Worm (Caenorhabditis elegans) whole organism, L3 larva: Measurements from ENCODE around the gene wee-1.1.

Experiments
- R02D3.7 ChIP-seq: fragments of 150-350 bp; optimal IDR thresholded peaks from 2 replicates; lab custom pipeline; 2014; ENCODE audit warnings: missing biosample characterization, missing genetic modification characterization
- ZK546.5 ChIP-seq: sonication (generic microtip); optimal IDR thresholded peaks from 2 replicates; lab custom pipeline; 2017; ENCODE audit warnings: missing biosample characterization, missing genetic modification characterization
- aly-2 ChIP-seq: fragments of 150-350 bp; optimal IDR thresholded peaks from 2 replicates; lab custom pipeline; 2014; ENCODE audit warnings: missing biosample characterization, missing genetic modification characterization
- ama-1 ChIP-seq: fragments of 150-350 bp; optimal IDR thresholded peaks from 2 replicates; lab custom pipeline; 2018
- ceh-16 ChIP-seq: sonication (generic microtip); optimal IDR thresholded peaks from 2 replicates; lab custom pipeline; 2017; ENCODE audit warnings: missing biosample characterization, missing genetic modification characterization
- ceh-28 ChIP-seq: fragments of 150-350 bp; optimal IDR thresholded peaks from 2 replicates; lab custom pipeline; 2014; ENCODE audit warnings: missing biosample characterization, missing genetic modification reagents, missing genetic modification characterization
- ceh-82 ChIP-seq: fragments of 150-350 bp; optimal IDR thresholded peaks from 2 replicates; lab custom pipeline; 2014; ENCODE audit warnings: missing biosample characterization, missing genetic modification characterization
- ceh-9 ChIP-seq: sonication (generic microtip); optimal IDR thresholded peaks from 2 replicates; lab custom pipeline; 2018; ENCODE audit warnings: missing biosample characterization, missing genetic modification characterization
- daf-12 ChIP-seq: fragments of 150-350 bp; optimal IDR thresholded peaks from 2 replicates; lab custom pipeline; 2014; ENCODE audit warnings: missing biosample characterization, missing genetic modification reagents, missing genetic modification characterization
- egl-27 ChIP-seq: sonication (generic microtip); optimal IDR thresholded peaks from 4 replicates; lab custom pipeline; 2017; ENCODE audit warnings: missing biosample characterization, missing genetic modification reagents, missing genetic modification characterization
- egl-5 ChIP-seq: fragments of 150-350 bp; optimal IDR thresholded peaks from 2 replicates; lab custom pipeline; 2017; ENCODE audit warnings: missing biosample characterization, missing genetic modification reagents, missing genetic modification characterization, inconsistent platforms
- elt-1 ChIP-seq: fragments of 150-350 bp; optimal IDR thresholded peaks from 2 replicates; lab custom pipeline; 2014; ENCODE audit warnings: missing biosample characterization, missing genetic modification characterization
- elt-2 ChIP-seq: sonication (generic microtip); optimal IDR thresholded peaks from 2 replicates; lab custom pipeline; 2016; ENCODE audit warnings: missing genetic modification reagents, mild to moderate bottlenecking, missing genetic modification characterization, missing compliant biosample characterization
- elt-3 ChIP-seq, 3 experiments: fragments of 150-350 bp in 1 of 3; sonication (generic microtip) in 2 of 3; optimal IDR thresholded peaks; 2 replicates in 2 of 3; 4 replicates in 1 of 3; lab custom pipeline; 2014 to 2017; ENCODE audit warnings: missing biosample characterization in 3 of 3, missing genetic modification characterization in 3 of 3
- eor-1 ChIP-seq, 2 experiments: fragments of 150-350 bp; optimal IDR thresholded peaks; 2 replicates each; lab custom pipeline; 2014 to 2018; ENCODE audit warnings: missing biosample characterization in 2 of 2, missing genetic modification characterization in 2 of 2
- fkh-10 ChIP-seq: sonication (generic microtip); optimal IDR thresholded peaks from 2 replicates; lab custom pipeline; 2017; ENCODE audit warnings: missing biosample characterization, missing genetic modification reagents, missing genetic modification characterization
- fkh-2 ChIP-seq: fragments of 150-350 bp; optimal IDR thresholded peaks from 2 replicates; lab custom pipeline; 2014; ENCODE audit warnings: missing biosample characterization, missing genetic modification reagents, missing genetic modification characterization
- fos-1 ChIP-seq: fragments of 150-350 bp; optimal IDR thresholded peaks from 2 replicates; lab custom pipeline; 2014; ENCODE audit warnings: missing biosample characterization, missing genetic modification characterization
- hmg-11 ChIP-seq: sonication (generic microtip); optimal IDR thresholded peaks from 2 replicates; lab custom pipeline; 2016; ENCODE audit warnings: missing genetic modification characterization, missing compliant biosample characterization
- jun-1 ChIP-seq: fragments of 150-350 bp; optimal IDR thresholded peaks from 2 replicates; lab custom pipeline; 2014; ENCODE audit warnings: missing biosample characterization, missing genetic modification reagents, missing genetic modification characterization
- lin-15B ChIP-seq: fragments of 150-350 bp; optimal IDR thresholded peaks from 2 replicates; lab custom pipeline; 2014; ENCODE audit warnings: missing biosample characterization, missing genetic modification characterization
- lin-39 ChIP-seq: fragments of 150-350 bp; optimal IDR thresholded peaks from 2 replicates; lab custom pipeline; 2018; ENCODE audit warnings: missing biosample characterization, missing genetic modification reagents, missing genetic modification characterization
- lsy-12 ChIP-seq: sonication (generic microtip); optimal IDR thresholded peaks from 2 replicates; lab custom pipeline; 2016; ENCODE audit warnings: mild to moderate bottlenecking, missing genetic modification characterization, missing compliant biosample characterization
- mdl-1 ChIP-seq: fragments of 150-350 bp; optimal IDR thresholded peaks from 2 replicates; lab custom pipeline; 2014; ENCODE audit warnings: missing biosample characterization, missing genetic modification characterization
- mml-1 ChIP-seq: fragments of 150-350 bp; sonication (generic microtip); optimal IDR thresholded peaks from 3 replicates; lab custom pipeline; 2014; ENCODE audit warnings: missing biosample characterization, missing genetic modification characterization
- nfya-1 ChIP-seq: sonication (generic microtip); optimal IDR thresholded peaks from 2 replicates; lab custom pipeline; 2017; ENCODE audit warnings: missing genetic modification characterization, mild to moderate bottlenecking, missing compliant biosample characterization, antibody characterized with exemption, moderate library complexity; ENCODE audit not compliant: insufficient read depth
- nhr-11 ChIP-seq: fragments of 150-350 bp; optimal IDR thresholded peaks from 2 replicates; lab custom pipeline; 2014; ENCODE audit warnings: missing biosample characterization, missing genetic modification characterization
- nhr-12 ChIP-seq: fragments of 150-350 bp; optimal IDR thresholded peaks from 2 replicates; lab custom pipeline; 2014; ENCODE audit warnings: missing biosample characterization, missing genetic modification characterization
- nhr-237 ChIP-seq: fragments of 150-350 bp; optimal IDR thresholded peaks from 2 replicates; lab custom pipeline; 2014; ENCODE audit warnings: missing biosample characterization, missing genetic modification characterization
- nhr-25 ChIP-seq: sonication (generic microtip); optimal IDR thresholded peaks from 2 replicates; lab custom pipeline; 2017; ENCODE audit warnings: missing biosample characterization, missing genetic modification characterization
- nhr-28 ChIP-seq: fragments of 150-350 bp; optimal IDR thresholded peaks from 2 replicates; lab custom pipeline; 2014; ENCODE audit warnings: missing biosample characterization, missing genetic modification characterization
- nhr-43 ChIP-seq: sonication (generic microtip); optimal IDR thresholded peaks from 2 replicates; lab custom pipeline; 2016; ENCODE audit warnings: mild to moderate bottlenecking, missing genetic modification characterization, missing compliant biosample characterization; ENCODE audit not compliant: poor library complexity, severe bottlenecking
- nhr-67 ChIP-seq: fragments of 150-350 bp; optimal IDR thresholded peaks from 2 replicates; lab custom pipeline; 2014; ENCODE audit warnings: missing biosample characterization, missing genetic modification characterization
- nhr-76 ChIP-seq: fragments of 150-350 bp; sonication (generic microtip); optimal IDR thresholded peaks from 5 replicates; lab custom pipeline; 2014; ENCODE audit warnings: missing biosample characterization, missing genetic modification characterization
- nhr-77 ChIP-seq: fragments of 150-350 bp; optimal IDR thresholded peaks from 2 replicates; lab custom pipeline; 2014; ENCODE audit warnings: missing biosample characterization, missing genetic modification characterization
- pha-4 ChIP-seq: fragments of 150-350 bp; optimal IDR thresholded peaks from 2 replicates; lab custom pipeline; 2014; ENCODE audit warnings: missing biosample characterization, missing genetic modification reagents, missing genetic modification characterization
- pqm-1 ChIP-seq: fragments of 150-350 bp; optimal IDR thresholded peaks from 2 replicates; lab custom pipeline; 2017; ENCODE audit warnings: missing biosample characterization, missing genetic modification characterization, inconsistent platforms
- sea-2 ChIP-seq: fragments of 150-350 bp; sonication (generic microtip); optimal IDR thresholded peaks from 4 replicates; lab custom pipeline; 2014; ENCODE audit warnings: missing biosample characterization, missing genetic modification reagents, missing genetic modification characterization
- skn-1 ChIP-seq: fragments of 150-350 bp; optimal IDR thresholded peaks from 2 replicates; lab custom pipeline; 2014; ENCODE audit warnings: missing biosample characterization, missing genetic modification characterization
- snpc-4 ChIP-seq: fragments of 150-350 bp; optimal IDR thresholded peaks from 2 replicates; lab custom pipeline; 2014; ENCODE audit warnings: missing biosample characterization, missing genetic modification characterization
- tbx-2 ChIP-seq: sonication (generic microtip); optimal IDR thresholded peaks from 2 replicates; lab custom pipeline; 2016; ENCODE audit warnings: mild to moderate bottlenecking, missing genetic modification characterization, missing compliant biosample characterization
- unc-39 ChIP-seq: sonication (generic microtip); optimal IDR thresholded peaks from 4 replicates; lab custom pipeline; 2017; ENCODE audit warnings: missing biosample characterization, missing genetic modification characterization
- unc-62 ChIP-seq: fragments of 150-350 bp; sonication (generic microtip); optimal IDR thresholded peaks from 4 replicates; lab custom pipeline; 2014; ENCODE audit warnings: missing biosample characterization, missing genetic modification reagents, missing genetic modification characterization
- zag-1 ChIP-seq: fragments of 150-350 bp; optimal IDR thresholded peaks from 2 replicates; lab custom pipeline; 2014; ENCODE audit warnings: missing biosample characterization, missing genetic modification characterization
- ztf-11 ChIP-seq: fragments of 150-350 bp; optimal IDR thresholded peaks from 2 replicates; lab custom pipeline; 2014; ENCODE audit warnings: missing biosample characterization, missing genetic modification characterization
- ztf-4 ChIP-seq: fragments of 150-350 bp; optimal IDR thresholded peaks from 2 replicates; lab custom pipeline; 2014; ENCODE audit warnings: missing biosample characterization, missing genetic modification characterization

Gene wee-1.1

ce11 chrII:9583461-9583860, at the start of gene wee-1.1:
Gene wee-1.1, minus strand, starts transcription at chrII:9583561.
- TF ChIP-seq nhr-67, result no peak
- no peak for TF ChIP-seq R02D3.7 (tag; lab: Kevin White, UChicago)
- TF ChIP-seq fkh-2 (tag; lab: Kevin White, UChicago), result no peak
- TF ChIP-seq ztf-4 (tag; lab: Kevin White, UChicago), result no peak
- TF ChIP-seq eor-1 (tag; optimal IDR thresholded peaks at IDR 0.05; lab: Kevin White, UChicago), result no peak
- TF ChIP-seq egl-27, result no peak
- TF ChIP-seq aly-2 (tag; lab: Kevin White, UChicago), result no peak
- no peak for TF ChIP-seq zag-1 (tag; lab: Kevin White, UChicago)
- TF ChIP-seq, all 47 proteins: peak for 0

- TF ChIP-seq eor-1 (tag; optimal IDR thresholded peaks at IDR 0.05; lab: Kevin White, UChicago) (no peak), lsy-12 (no peak), elt-3 (tag; optimal IDR thresholded peaks at IDR 0.05; lab: Kevin White, UChicago) (no peak), tbx-2 (no peak), ceh-28 (no peak), pha-4 (tag; lab: Kevin White, UChicago) (no peak), aly-2 (tag; lab: Kevin White, UChicago) (no peak), ztf-4 (tag; lab: Kevin White, UChicago) (no peak), egl-27 (no peak), nhr-76 (tag; lab: Kevin White, UChicago) (no peak), fos-1 (tag; lab: Kevin White, UChicago) (no peak), ZK546.5 (no peak), ceh-82 (tag; lab: Kevin White, UChicago) (no peak), mdl-1 (tag; lab: Kevin White, UChicago) (no peak), R02D3.7 (tag; lab: Kevin White, UChicago) (no peak), skn-1 (no peak), nhr-25 (no peak), daf-12 (tag; lab: Kevin White, UChicago) (no peak), fkh-10 (GFP tag; lab: Kevin White, UChicago) (no peak)
- TF ChIP-seq, all 47 proteins: peak for 0
Measured at ce11 chrII:9625930-9626329, 42.6 kb upstream of the wee-1.1 start.

ce11 chrII:9624110-9624695, 40.8 kb upstream of the wee-1.1 start, which contains the start of the genes dnj-20 and ZK1307.8:
Gene dnj-20, minus strand, starts transcription at chrII:9624176.
Gene ZK1307.8, plus strand, starts transcription at chrII:9624613.
- no peak for TF ChIP-seq nhr-12
- TF ChIP-seq unc-62 (GFP tag; lab: Kevin White, UChicago), result no peak
- no peak for TF ChIP-seq skn-1
- TF ChIP-seq pqm-1 (tag; lab: Kevin White, UChicago), result peak; percentile 34
- TF ChIP-seq elt-1 (tag; lab: Kevin White, UChicago), result no peak
- TF ChIP-seq nhr-237, result no peak
- TF ChIP-seq nhr-25, result no peak
- no peak for TF ChIP-seq ztf-4 (tag; lab: Kevin White, UChicago)
- TF ChIP-seq nhr-76 (tag; lab: Kevin White, UChicago), result no peak
- no peak for TF ChIP-seq fkh-10 (GFP tag; lab: Kevin White, UChicago)
- TF ChIP-seq zag-1 (tag; lab: Kevin White, UChicago), result no peak
- peak; percentile 22 for TF ChIP-seq lin-39
- TF ChIP-seq ama-1 (lab: Kevin White, UChicago), result no peak
- no peak for TF ChIP-seq snpc-4 (tag; lab: Kevin White, UChicago)
- no peak for TF ChIP-seq aly-2 (tag; lab: Kevin White, UChicago)
- no peak for TF ChIP-seq R02D3.7 (tag; lab: Kevin White, UChicago)
- no peak for TF ChIP-seq sea-2 (GFP tag; lab: Kevin White, UChicago)
- no peak for TF ChIP-seq eor-1 (tag; optimal IDR thresholded peaks at IDR 0.05; lab: Kevin White, UChicago)
- TF ChIP-seq nhr-67, result no peak
- TF ChIP-seq tbx-2, result no peak
- TF ChIP-seq egl-5 (tag; lab: Kevin White, UChicago), result no peak
- TF ChIP-seq nhr-11 (tag; lab: Kevin White, UChicago), result no peak
- no peak for TF ChIP-seq ceh-82 (tag; lab: Kevin White, UChicago)
- TF ChIP-seq nhr-28 (tag; lab: Kevin White, UChicago), result no peak
- TF ChIP-seq jun-1 (tag; lab: Kevin White, UChicago), result no peak
- no peak for TF ChIP-seq daf-12 (tag; lab: Kevin White, UChicago)
- TF ChIP-seq nhr-43 (tag; lab: Kevin White, UChicago), result no peak
- TF ChIP-seq fkh-2 (tag; lab: Kevin White, UChicago), result no peak
- peak; percentile 40 for TF ChIP-seq lin-15B (tag; lab: Kevin White, UChicago)
- peak; percentile 34 for TF ChIP-seq nfya-1 (tag; lab: Kevin White, UChicago)
- TF ChIP-seq ztf-11 (tag; lab: Kevin White, UChicago), result no peak
- no peak for TF ChIP-seq ceh-28
- TF ChIP-seq egl-27, result no peak
- no peak for TF ChIP-seq ZK546.5
- TF ChIP-seq fos-1 (tag; lab: Kevin White, UChicago), result no peak
- TF ChIP-seq mdl-1 (tag; lab: Kevin White, UChicago), result no peak
- no peak for TF ChIP-seq elt-3 (tag; optimal IDR thresholded peaks at IDR 0.05; lab: Kevin White, UChicago)
- TF ChIP-seq mml-1 (tag; lab: Kevin White, UChicago), result no peak
- TF ChIP-seq elt-2 (tag; lab: Kevin White, UChicago), result peak; percentile 45
- TF ChIP-seq nhr-77 (tag; lab: Kevin White, UChicago), result no peak
- peak; percentile 33 for TF ChIP-seq hmg-11 (tag; lab: Kevin White, UChicago)
- no peak for TF ChIP-seq unc-39
- peak; percentile 9 for TF ChIP-seq pha-4 (tag; lab: Kevin White, UChicago)
- no peak for TF ChIP-seq ceh-16 (tag; lab: Kevin White, UChicago)
- TF ChIP-seq ceh-9 (tag; lab: Kevin White, UChicago), result no peak
- TF ChIP-seq lsy-12, result no peak
